Worm (Caenorhabditis elegans) whole organism, L4/young adult: ENCODE measurements around the gene R07E3.7.

ENCODE experiments used
- W03F9.2 ChIP-seq: fragments of 150-350 bp; optimal IDR thresholded peaks from 2 replicates; lab custom pipeline; 2014; ENCODE audit warnings: missing biosample characterization, missing genetic modification characterization
- dao-5 ChIP-seq: sonication (generic microtip); optimal IDR thresholded peaks from 2 replicates; lab custom pipeline; 2016; ENCODE audit warnings: missing genotype, missing genetic modification characterization, moderate library complexity, missing compliant biosample characterization
- him-1 ChIP-seq: sonication (generic microtip); optimal IDR thresholded peaks from 2 replicates; lab custom pipeline; 2016; ENCODE audit warnings: missing genotype, missing genetic modification reagents, missing genetic modification characterization, missing compliant biosample characterization

- TF ChIP-seq dao-5, result no peak
- no peak for TF ChIP-seq him-1 (tag; lab: Kevin White, UChicago)
- no peak for TF ChIP-seq W03F9.2
Measured at ce11 chrX:10395668-10396067, 40.1 kb upstream of the R07E3.7 start.
